Worm (Caenorhabditis elegans) whole organism, young adult: ENCODE results near the gene rga-5.

Experiments
- B0019.2 ChIP-seq: fragments of 200-800 bp; sonication (Bioruptor generic); conservative IDR thresholded peaks from 2 replicates; pipeline ENCODE4 v1.3.6; 2022; ENCODE audit warnings: missing genetic modification reagents, missing genetic modification characterization, missing compliant biosample characterization
- B0261.1 ChIP-seq: sonication (generic microtip); optimal IDR thresholded peaks from 2 replicates; lab custom pipeline; 2016; ENCODE audit warnings: mild to moderate bottlenecking, missing genetic modification characterization, moderate library complexity, missing compliant biosample characterization
- D2030.7 ChIP-seq: fragments of 200-800 bp; sonication (Bioruptor generic); IDR thresholded peaks from 2 replicates; pipeline ENCODE4 v1.3.6; 2022; ENCODE audit warnings: missing genetic modification reagents, missing genetic modification characterization, missing compliant biosample characterization
- F49E8.2 ChIP-seq: sonication (generic microtip); optimal IDR thresholded peaks from 3 replicates; lab custom pipeline; 2017; ENCODE audit warnings: missing genetic modification characterization, mild to moderate bottlenecking, missing compliant biosample characterization, antibody characterized with exemption, moderate library complexity; ENCODE audit not compliant: insufficient read depth
- K12H6.12 ChIP-seq: fragments of 200-800 bp; sonication (Bioruptor generic); optimal IDR thresholded peaks from 2 replicates; lab custom pipeline; 2018; ENCODE audit warnings: mild to moderate bottlenecking, missing genetic modification characterization, missing compliant biosample characterization
- Y53F4B.3 ChIP-seq: fragments of 200-800 bp; sonication (Bioruptor generic); IDR thresholded peaks from 2 replicates; pipeline ENCODE4 v1.3.6; 2022; ENCODE audit warnings: missing genetic modification reagents, missing genetic modification characterization, missing compliant biosample characterization
- Y56A3A.18 ChIP-seq: fragments of 200-800 bp; sonication (Bioruptor generic); IDR thresholded peaks from 2 replicates; pipeline ENCODE4 v1.3.6; 2022; ENCODE audit warnings: missing genetic modification reagents, missing genetic modification characterization, missing compliant biosample characterization
- ama-1 ChIP-seq, 3 experiments: fragments of 150-350 bp in 1 of 3; sonication (generic microtip) in 2 of 3; optimal IDR thresholded peaks; 2 replicates each; lab custom pipeline; 2014 to 2018; ENCODE audit warnings: missing biosample characterization in 2 of 3, missing genetic modification characterization in 2 of 3, missing genetic modification reagents in 2 of 3
- atf-7 ChIP-seq: sonication (generic microtip); optimal IDR thresholded peaks from 2 replicates; lab custom pipeline; 2017; ENCODE audit warnings: mild to moderate bottlenecking, missing genetic modification characterization, missing compliant biosample characterization
- athp-1 ChIP-seq: sonication (generic microtip); optimal IDR thresholded peaks from 2 replicates; lab custom pipeline; 2017; ENCODE audit warnings: mild to moderate bottlenecking, missing genetic modification characterization, missing compliant biosample characterization
- attf-5 ChIP-seq: fragments of 200-800 bp; sonication (Bioruptor generic); optimal IDR thresholded peaks from 2 replicates; lab custom pipeline; 2018; ENCODE audit warnings: mild to moderate bottlenecking, missing genetic modification characterization, missing compliant biosample characterization
- attf-6 ChIP-seq: fragments of 200-800 bp; sonication (Bioruptor generic); IDR thresholded peaks from 2 replicates; pipeline ENCODE4 v1.3.6; 2022; ENCODE audit warnings: missing genetic modification reagents, missing genetic modification characterization, missing compliant biosample characterization
- bed-1 ChIP-seq: fragments of 200-800 bp; sonication (Bioruptor generic); IDR thresholded peaks from 2 replicates; pipeline ENCODE4 v1.3.6; 2022; ENCODE audit warnings: missing genetic modification reagents, missing genetic modification characterization, missing compliant biosample characterization
- ccch-3 ChIP-seq: fragments of 200-800 bp; sonication (Bioruptor generic); optimal IDR thresholded peaks from 2 replicates; lab custom pipeline; 2018; ENCODE audit warnings: mild to moderate bottlenecking, missing genetic modification characterization, missing compliant biosample characterization
- cebp-2 ChIP-seq: fragments of 200-800 bp; sonication (Bioruptor generic); IDR thresholded peaks from 2 replicates; pipeline ENCODE4 v1.3.6; 2022; ENCODE audit warnings: missing genetic modification characterization, missing compliant biosample characterization
- ceh-100 ChIP-seq: fragments of 200-800 bp; sonication (Bioruptor generic); IDR thresholded peaks from 2 replicates; pipeline ENCODE4 v1.3.6; 2022; ENCODE audit warnings: missing genetic modification reagents, missing genetic modification characterization, missing compliant biosample characterization
- ceh-27 ChIP-seq: fragments of 200-800 bp; sonication (Bioruptor generic); optimal IDR thresholded peaks from 2 replicates; lab custom pipeline; 2018; ENCODE audit warnings: mild to moderate bottlenecking, missing genetic modification characterization, moderate library complexity, missing compliant biosample characterization
- ceh-58 ChIP-seq: fragments of 200-800 bp; sonication (Bioruptor generic); IDR thresholded peaks from 2 replicates; pipeline ENCODE4 v1.3.6; 2022; ENCODE audit warnings: missing genetic modification characterization, missing compliant biosample characterization
- dpl-1 ChIP-seq: fragments of 150-350 bp; optimal IDR thresholded peaks from 2 replicates; lab custom pipeline; 2014; ENCODE audit warnings: missing biosample characterization, missing genetic modification reagents, missing genetic modification characterization
- hmg-1.2 ChIP-seq: fragments of 200-800 bp; sonication (Bioruptor generic); IDR thresholded peaks from 2 replicates; pipeline ENCODE4 v1.3.6; 2022; ENCODE audit warnings: missing genetic modification reagents, missing genetic modification characterization, missing compliant biosample characterization
- lag-1 ChIP-seq: fragments of 200-800 bp; sonication (Bioruptor generic); IDR thresholded peaks from 2 replicates; pipeline ENCODE4 v1.3.6; 2022; ENCODE audit warnings: missing genetic modification reagents, missing genetic modification characterization, missing compliant biosample characterization
- let-526 ChIP-seq: fragments of 200-800 bp; sonication (Bioruptor generic); IDR thresholded peaks from 2 replicates; pipeline ENCODE4 v1.3.6; 2022; ENCODE audit warnings: missing genetic modification reagents, missing genetic modification characterization, missing compliant biosample characterization
- let-607 ChIP-seq, 2 experiments: fragments of 200-800 bp in 1 of 2; sonication (Bioruptor generic) in 1 of 2; sonication (generic microtip) in 1 of 2; optimal IDR thresholded peaks; 2 replicates each; lab custom pipeline; 2016 to 2018; ENCODE audit warnings: mild to moderate bottlenecking in 2 of 2, missing compliant biosample characterization in 2 of 2, missing genetic modification characterization in 2 of 2, moderate library complexity in 2 of 2, missing genotype in 1 of 2
- lin-26 ChIP-seq: fragments of 200-800 bp; sonication (Bioruptor generic); IDR thresholded peaks from 2 replicates; pipeline ENCODE4 v1.3.6; 2022; ENCODE audit warnings: missing genetic modification reagents, missing genetic modification characterization, missing compliant biosample characterization
- lin-40 ChIP-seq: sonication (generic microtip); optimal IDR thresholded peaks from 2 replicates; lab custom pipeline; 2016; ENCODE audit warnings: missing genetic modification characterization, mild to moderate bottlenecking, missing compliant biosample characterization, missing genotype, missing genetic modification reagents
- lin-54 ChIP-seq: fragments of 200-800 bp; sonication (Bioruptor generic); optimal IDR thresholded peaks from 2 replicates; lab custom pipeline; 2018; ENCODE audit warnings: mild to moderate bottlenecking, missing genetic modification characterization, missing compliant biosample characterization
- madf-10 ChIP-seq: sonication (generic microtip); optimal IDR thresholded peaks from 2 replicates; lab custom pipeline; 2016; ENCODE audit warnings: mild to moderate bottlenecking, missing genetic modification characterization, missing compliant biosample characterization
- mxl-1 ChIP-seq: sonication (generic microtip); optimal IDR thresholded peaks from 2 replicates; lab custom pipeline; 2016; ENCODE audit warnings: missing genetic modification characterization, missing compliant biosample characterization
- nhr-120 ChIP-seq: fragments of 200-800 bp; sonication (Bioruptor generic); IDR thresholded peaks from 2 replicates; pipeline ENCODE4 v1.3.6; 2022; ENCODE audit warnings: missing genetic modification characterization, missing compliant biosample characterization
- pbrm-1 ChIP-seq: fragments of 200-800 bp; sonication (Bioruptor generic); IDR thresholded peaks from 2 replicates; pipeline ENCODE4 v1.3.6; 2022; ENCODE audit warnings: missing genetic modification reagents, missing genetic modification characterization, missing compliant biosample characterization
- repo-1 ChIP-seq: sonication (generic microtip); optimal IDR thresholded peaks from 2 replicates; lab custom pipeline; 2017; ENCODE audit warnings: mild to moderate bottlenecking, missing genetic modification characterization, missing compliant biosample characterization
- rpc-1 ChIP-seq, 2 experiments: fragments of 150-350 bp in 1 of 2; sonication (generic microtip) in 1 of 2; optimal IDR thresholded peaks; 2 replicates each; lab custom pipeline; 2014 to 2018; ENCODE audit warnings: missing biosample characterization in 1 of 2, missing genetic modification characterization in 1 of 2, missing genetic modification reagents in 1 of 2, missing genotype in 1 of 2
- sdz-38 ChIP-seq: sonication (generic microtip); optimal IDR thresholded peaks from 2 replicates; lab custom pipeline; 2016; ENCODE audit warnings: missing genotype, missing genetic modification characterization, missing compliant biosample characterization
- snpc-4 ChIP-seq, 5 experiments: fragments of 150-350 bp in 1 of 5; sonication (generic microtip) in 4 of 5; optimal IDR thresholded peaks; 2 replicates each; lab custom pipeline; 2014 to 2018; ENCODE audit warnings: missing genetic modification characterization in 5 of 5, missing biosample characterization in 3 of 5, antibody characterized with exemption in 2 of 5, mild to moderate bottlenecking in 2 of 5, missing compliant biosample characterization in 2 of 5, missing genotype in 2 of 5, moderate library complexity in 2 of 5, missing genetic modification reagents in 1 of 5
- somi-1 ChIP-seq: fragments of 200-800 bp; sonication (Bioruptor generic); optimal IDR thresholded peaks from 2 replicates; lab custom pipeline; 2018; ENCODE audit warnings: mild to moderate bottlenecking, missing genetic modification characterization, missing compliant biosample characterization
- tbx-9 ChIP-seq: sonication (generic microtip); optimal IDR thresholded peaks from 2 replicates; lab custom pipeline; 2016; ENCODE audit warnings: borderline replicate concordance, missing genetic modification characterization, inconsistent platforms, missing compliant biosample characterization
- xnd-1 ChIP-seq: sonication (generic microtip); optimal IDR thresholded peaks from 2 replicates; lab custom pipeline; 2016; ENCODE audit warnings: missing genotype, missing genetic modification reagents, missing genetic modification characterization, missing compliant biosample characterization
- zim-3 ChIP-seq: sonication (generic microtip); optimal IDR thresholded peaks from 2 replicates; lab custom pipeline; 2017; ENCODE audit warnings: mild to moderate bottlenecking, missing genetic modification characterization, moderate library complexity, missing compliant biosample characterization
- ztf-26 ChIP-seq: sonication (generic microtip); optimal IDR thresholded peaks from 2 replicates; lab custom pipeline; 2017; ENCODE audit warnings: missing genetic modification characterization, missing compliant biosample characterization
- ztf-28 ChIP-seq: fragments of 200-800 bp; sonication (Bioruptor generic); IDR thresholded peaks from 2 replicates; pipeline ENCODE4 v1.3.6; 2022; ENCODE audit warnings: missing genetic modification reagents, missing genetic modification characterization, missing compliant biosample characterization
- ztf-3 ChIP-seq: fragments of 200-800 bp; sonication (Bioruptor generic); optimal IDR thresholded peaks from 2 replicates; lab custom pipeline; 2018; ENCODE audit warnings: mild to moderate bottlenecking, missing genetic modification characterization, missing compliant biosample characterization

Gene rga-5

DNA sequence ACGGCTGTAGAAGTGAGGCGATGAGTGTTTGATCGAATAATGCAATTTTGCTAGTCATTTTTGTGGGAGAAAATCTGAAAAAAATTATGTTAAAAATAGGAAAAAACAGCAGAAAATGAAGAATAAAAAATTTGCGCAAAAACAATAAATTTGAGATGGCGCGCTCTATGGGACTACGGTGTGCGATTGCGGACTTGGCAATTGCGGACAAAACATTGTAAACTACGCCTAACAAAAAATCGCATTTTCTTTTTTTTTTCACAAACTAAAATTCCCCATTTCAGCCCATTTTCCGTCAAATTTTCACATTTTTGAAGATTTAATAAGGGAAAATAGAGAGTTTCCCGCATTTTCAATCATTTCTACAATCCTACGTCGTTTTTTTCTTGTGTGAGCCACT, 39.0 kb upstream of the rga-5 start, which contains the start of the genes sas-6 and Y45F10D.7 (continued):
- peak; percentile 46; the same call in 1 of the 2 replicates for TF ChIP-seq D2030.7 (GFP tag; lab: Robert Waterston, UW)

DNA sequence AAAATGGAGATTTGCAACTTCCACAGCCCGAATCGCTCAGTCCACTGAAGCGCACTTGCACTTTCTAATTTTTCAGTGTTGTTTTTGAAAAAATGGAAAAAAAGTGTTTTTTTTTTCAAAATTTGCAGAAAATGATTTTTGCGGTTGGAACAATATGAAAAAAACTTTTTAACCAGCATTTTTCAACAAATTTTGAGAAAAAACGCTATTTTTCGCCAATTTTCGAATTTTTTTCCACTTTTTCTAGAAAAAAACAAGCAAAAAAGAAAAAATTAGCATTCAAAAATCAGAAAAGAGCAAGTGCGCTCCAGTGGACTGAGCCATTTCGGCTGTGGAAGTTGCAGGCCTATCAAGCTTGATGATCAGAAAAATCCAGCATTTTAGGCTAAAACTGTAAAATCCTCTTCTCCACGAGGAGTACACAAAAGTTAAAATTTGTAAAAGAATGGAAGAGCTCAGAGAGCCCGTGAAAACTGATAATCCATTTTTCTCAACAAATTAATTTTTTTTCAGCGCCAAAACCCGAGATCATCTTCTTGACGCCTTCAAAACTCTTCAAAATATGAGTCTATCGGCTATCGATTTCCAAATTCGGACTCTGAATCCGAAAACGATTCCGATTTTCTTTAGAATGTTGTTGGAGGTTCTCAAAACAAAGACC, 32.3 kb upstream of the rga-5 start:
- TF ChIP-seq Y53F4B.3 (GFP tag; lab: Robert Waterston, UW) = no peak
- peak; percentile 1 for TF ChIP-seq mxl-1 (tag; lab: Kevin White, UChicago)
- TF ChIP-seq K12H6.12 = no peak
- no peak for TF ChIP-seq ccch-3 (GFP tag; lab: Kevin White, UChicago)
- TF ChIP-seq somi-1 = no peak
- TF ChIP-seq nhr-120 (GFP tag; lab: Robert Waterston, UW) = no peak
- TF ChIP-seq dpl-1 (GFP tag; lab: Kevin White, UChicago) = no peak
- TF ChIP-seq repo-1 (tag; lab: Kevin White, UChicago) = no peak
- TF ChIP-seq madf-10 = no peak
- TF ChIP-seq tbx-9 (tag; lab: Kevin White, UChicago) = no peak
- no peak for TF ChIP-seq F49E8.2 (tag; lab: Kevin White, UChicago)
- no peak for TF ChIP-seq ztf-26 (tag; lab: Kevin White, UChicago)
- TF ChIP-seq let-607 (tag; optimal IDR thresholded peaks at IDR 0.05; lab: Kevin White, UChicago) = no peak
- TF ChIP-seq Y56A3A.18 = no peak
- TF ChIP-seq ztf-28 (GFP tag; lab: Robert Waterston, UW) = no peak
- no peak for TF ChIP-seq B0019.2 (GFP tag; lab: Robert Waterston, UW)
- TF ChIP-seq ama-1 (optimal IDR thresholded peaks at IDR 0.05; lab: Kevin White, UChicago) = no peak
- TF ChIP-seq ama-1 (GFP tag; optimal IDR thresholded peaks at IDR 0.05; lab: Kevin White, UChicago) = no peak
- TF ChIP-seq athp-1 = no peak
- TF ChIP-seq sdz-38 (tag; lab: Kevin White, UChicago) = no peak
- TF ChIP-seq hmg-1.2 (GFP tag; lab: Robert Waterston, UW) = no peak
- TF ChIP-seq attf-5 (GFP tag; lab: Kevin White, UChicago) = no peak
- no peak for TF ChIP-seq zim-3 (tag; lab: Kevin White, UChicago)
- TF ChIP-seq cebp-2 = no peak
- peak; percentile 69; the same call in 1 of the 2 replicates for TF ChIP-seq attf-6 (GFP tag; lab: Robert Waterston, UW)
- TF ChIP-seq ceh-100 (GFP tag; lab: Robert Waterston, UW) = no peak
- 0 out of 2 replicates have a peak, but pooled peaks have one; percentile 21 for TF ChIP-seq pbrm-1
- no peak for TF ChIP-seq ztf-3 (GFP tag; lab: Kevin White, UChicago)
- no peak for TF ChIP-seq let-526
- TF ChIP-seq xnd-1 (tag; lab: Kevin White, UChicago) = no peak
- TF ChIP-seq B0261.1 (tag; lab: Kevin White, UChicago) = no peak
- TF ChIP-seq rpc-1 (optimal IDR thresholded peaks at IDR 0.05; lab: Kevin White, UChicago) = no peak
- no peak for TF ChIP-seq rpc-1 (tag; optimal IDR thresholded peaks at IDR 0.05; lab: Kevin White, UChicago)
- TF ChIP-seq snpc-4 (GFP tag; optimal IDR thresholded peaks at IDR 0.05; lab: Kevin White, UChicago) = no peak
- TF ChIP-seq snpc-4 (tag; optimal IDR thresholded peaks at IDR 0.05; lab: Kevin White, UChicago) = peak in 2 of 4 experiments; percentile 73 to 85

DNA sequence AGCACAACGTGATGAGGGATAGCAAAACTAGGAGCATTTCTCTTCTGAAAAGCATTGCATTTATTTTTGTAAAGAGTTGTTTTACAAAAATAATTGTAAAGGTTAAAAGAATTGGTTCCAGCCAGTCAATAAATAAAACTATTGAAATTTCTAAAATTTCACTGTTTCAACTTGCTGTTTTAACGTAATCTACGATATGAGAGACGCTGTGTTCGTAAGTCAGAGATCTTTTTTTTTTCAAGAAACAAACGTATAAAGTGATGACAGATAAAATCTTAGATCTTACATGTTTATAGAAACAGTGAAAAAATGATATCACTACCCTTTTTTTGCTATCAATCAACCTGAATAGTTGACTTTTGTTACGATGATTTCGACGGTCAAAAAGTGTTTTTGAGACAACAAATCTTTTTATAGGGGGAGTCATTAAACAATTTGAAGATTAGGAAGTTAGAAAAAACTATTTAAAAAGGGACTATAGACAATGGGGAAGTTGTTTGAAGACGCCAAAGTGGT, 29.8 kb upstream of the rga-5 start, which contains the start of gene Y45F10D.6:
TSS of gene Y45F10D.6 (minus strand) at position 51 of the 516 bp plus-strand sequence.
- TF ChIP-seq B0019.2 (GFP tag; lab: Robert Waterston, UW) = no peak
- no peak for TF ChIP-seq ceh-27 (GFP tag; lab: Kevin White, UChicago)
- TF ChIP-seq rpc-1 (optimal IDR thresholded peaks at IDR 0.05; lab: Kevin White, UChicago) = no peak
- no peak for TF ChIP-seq rpc-1 (tag; optimal IDR thresholded peaks at IDR 0.05; lab: Kevin White, UChicago)
- no peak for TF ChIP-seq lin-40 (tag; lab: Kevin White, UChicago)
- no peak for TF ChIP-seq lag-1 (GFP tag; lab: Robert Waterston, UW)
- TF ChIP-seq lin-54 (GFP tag; lab: Kevin White, UChicago) = no peak
- TF ChIP-seq ceh-58 (GFP tag; lab: Robert Waterston, UW) = no peak
- no peak for TF ChIP-seq ama-1 (optimal IDR thresholded peaks at IDR 0.05; lab: Kevin White, UChicago)
- TF ChIP-seq ama-1 (GFP tag; optimal IDR thresholded peaks at IDR 0.05; lab: Kevin White, UChicago) = no peak
- TF ChIP-seq lin-26 (GFP tag; lab: Robert Waterston, UW) = no peak
- no peak for TF ChIP-seq let-526
- TF ChIP-seq atf-7 (tag; lab: Kevin White, UChicago) = no peak
- no peak for TF ChIP-seq bed-1
- TF ChIP-seq tbx-9 (tag; lab: Kevin White, UChicago) = no peak
